Worm (Caenorhabditis elegans): ENCODE measurements around the gene C50D2.2.

ce11 chrII:105327-105882 lies 3.6 kb upstream of the C50D2.2 start:
- TF ChIP-seq elt-1 (tag; optimal IDR thresholded peaks at IDR 0.05) (no peak), nfya-1 (tag; optimal IDR thresholded peaks at IDR 0.05; ENCODE audit: insufficient read depth) (no peak), nhr-28 (tag; optimal IDR thresholded peaks at IDR 0.05) (no peak), pha-4 (tag; optimal IDR thresholded peaks at IDR 0.05) (no peak), snpc-4 (tag; optimal IDR thresholded peaks at IDR 0.05) (no peak), ztf-4 (tag; optimal IDR thresholded peaks at IDR 0.05) (no peak), ztf-11 (tag; optimal IDR thresholded peaks at IDR 0.05) (no peak), nhr-23 (tag; optimal IDR thresholded peaks at IDR 0.05) (no peak), nhr-12 (tag; optimal IDR thresholded peaks at IDR 0.05) (no peak), ceh-28 (tag; optimal IDR thresholded peaks at IDR 0.05) (no peak), fkh-10 (GFP tag; optimal IDR thresholded peaks at IDR 0.05) (no peak), nhr-77 (tag; optimal IDR thresholded peaks at IDR 0.05) (no peak)
